Fruit fly (Drosophila melanogaster): ENCODE data around the gene CG42740.
A peak's percentile ranks its signal among the peaks of the same experiment; 100 is the strongest.

The CG42740 gene

DNA sequence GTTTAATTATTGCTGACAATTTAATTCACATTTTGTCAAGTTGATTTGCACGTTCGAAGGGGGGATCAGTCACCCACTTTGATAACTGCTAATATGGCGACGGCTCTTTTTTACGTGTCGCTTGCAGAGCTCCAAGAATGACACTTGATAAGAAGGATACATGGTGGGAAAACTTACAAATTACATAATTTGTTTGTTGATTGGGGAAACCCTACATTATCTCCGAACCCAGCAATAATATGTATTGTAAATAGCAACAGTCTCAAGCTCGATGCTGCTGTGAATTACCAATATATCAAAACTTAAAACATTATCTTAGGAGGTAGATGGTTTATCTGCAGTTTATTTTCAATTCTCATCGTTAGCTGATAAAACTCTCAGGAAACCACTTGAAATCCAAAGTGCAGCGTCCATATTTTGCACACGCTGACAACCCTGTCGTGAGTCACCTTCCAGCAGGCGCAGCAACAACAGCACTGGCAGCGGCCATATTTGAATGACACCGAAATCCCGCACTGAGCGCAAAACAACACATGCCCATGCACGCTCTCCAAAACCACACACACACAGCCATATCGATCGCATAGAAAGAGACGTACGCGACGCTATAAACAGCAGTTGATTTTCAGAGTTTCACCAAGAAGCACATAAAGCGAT is 34.4 kb downstream of the CG42740 start (continued):
- TF ChIP-seq CG18011 (GFP tag; optimal IDR thresholded peaks at IDR 0.05): peak; percentile 88
- TF ChIP-seq slou (GFP tag; optimal IDR thresholded peaks at IDR 0.05): peak; percentile 90
- TF ChIP-seq CG12391 (tag; optimal IDR thresholded peaks at IDR 0.05): peak; percentile 96
- peak; percentile 76 for TF ChIP-seq Lim3 (GFP tag; IDR thresholded peaks at IDR 0.05)
- TF ChIP-seq vfl (GFP tag; optimal IDR thresholded peaks at IDR 0.05): peak; percentile 91
- peak; percentile 97 for TF ChIP-seq shn (GFP tag; optimal IDR thresholded peaks at IDR 0.05)
- TF ChIP-seq CG3838 (GFP tag; optimal IDR thresholded peaks at IDR 0.05): peak; percentile 92
- peak; percentile 90 for TF ChIP-seq al (GFP tag; IDR thresholded peaks at IDR 0.05)
- TF ChIP-seq CG9876 (GFP tag; optimal IDR thresholded peaks at IDR 0.05): peak; percentile 95
- peak; percentile 98 for TF ChIP-seq CHES-1-like (GFP tag; optimal IDR thresholded peaks at IDR 0.05)
- TF ChIP-seq D (optimal IDR thresholded peaks at IDR 0.05): no peak
- peak; percentile 97 for TF ChIP-seq D (GFP tag; optimal IDR thresholded peaks at IDR 0.05)
- TF ChIP-seq nerfin-2 (GFP tag; IDR thresholded peaks at IDR 0.05; ENCODE audit: partially characterized antibody): no peak
- peak; percentile 82 for TF ChIP-seq chm (GFP tag; IDR thresholded peaks at IDR 0.05)
- TF ChIP-seq Dad (GFP tag; optimal IDR thresholded peaks at IDR 0.05): peak; percentile 96
- peak; percentile 96 for TF ChIP-seq eyg (GFP tag; optimal IDR thresholded peaks at IDR 0.05)
- peak; percentile 73 for TF ChIP-seq TFAM (GFP tag; optimal IDR thresholded peaks at IDR 0.05)
- peak; percentile 22 for TF ChIP-seq ash1 (GFP tag; optimal IDR thresholded peaks at IDR 0.05)
- TF ChIP-seq CG9817 (tag; optimal IDR thresholded peaks at IDR 0.05): peak; percentile 91
- TF ChIP-seq CG33557 (GFP tag; optimal IDR thresholded peaks at IDR 0.05): peak; percentile 95
- TF ChIP-seq Hr39 (optimal IDR thresholded peaks at IDR 0.05): no peak
- TF ChIP-seq bowl (GFP tag; IDR thresholded peaks at IDR 0.05): peak; percentile 80
- TF ChIP-seq CG2129 (GFP tag; IDR thresholded peaks at IDR 0.05; ENCODE audit: partially characterized antibody): no peak
- TF ChIP-seq dimm (GFP tag; IDR thresholded peaks at IDR 0.05): peak; percentile 70
- peak; percentile 73 for TF ChIP-seq kah (GFP tag; optimal IDR thresholded peaks at IDR 0.05)
- peak; percentile 99 for TF ChIP-seq CG18619 (GFP tag; optimal IDR thresholded peaks at IDR 0.05)
- peak; percentile 99 for TF ChIP-seq CG7556 (GFP tag; optimal IDR thresholded peaks at IDR 0.05)
- TF ChIP-seq ind (GFP tag; optimal IDR thresholded peaks at IDR 0.05): peak; percentile 97
- peak; percentile 95 for TF ChIP-seq CG10654 (GFP tag; optimal IDR thresholded peaks at IDR 0.05)
- TF ChIP-seq Gug (GFP tag; IDR thresholded peaks at IDR 0.05): peak; percentile 95
- TF ChIP-seq cwo (GFP tag; optimal IDR thresholded peaks at IDR 0.05): peak; percentile 94
- TF ChIP-seq Meics (GFP tag; optimal IDR thresholded peaks at IDR 0.05): peak; percentile 98
- TF ChIP-seq Med (GFP tag): peak; percentile 98
- peak; percentile 98 for TF ChIP-seq Hsf (GFP tag; optimal IDR thresholded peaks at IDR 0.05)
- TF ChIP-seq dm (GFP tag; optimal IDR thresholded peaks at IDR 0.05): peak; percentile 95
- peak; percentile 82 for TF ChIP-seq mirr (GFP tag; optimal IDR thresholded peaks at IDR 0.05)
- peak; percentile 96 for TF ChIP-seq CG1529 (GFP tag; optimal IDR thresholded peaks at IDR 0.05)
- peak; percentile 76 for TF ChIP-seq CrebB (tag; optimal IDR thresholded peaks at IDR 0.05)
- TF ChIP-seq sob (GFP tag; IDR thresholded peaks at IDR 0.05): peak; percentile 85
- TF ChIP-seq CG11085 (GFP tag; IDR thresholded peaks at IDR 0.05): peak; percentile 84
- peak; percentile 93 for TF ChIP-seq CG6689 (GFP tag; IDR thresholded peaks at IDR 0.05)
- peak; percentile 99 for TF ChIP-seq CG9727 (GFP tag; optimal IDR thresholded peaks at IDR 0.05)
- TF ChIP-seq sug (tag; optimal IDR thresholded peaks at IDR 0.05): peak; percentile 94
- TF ChIP-seq Kr (GFP tag; optimal IDR thresholded peaks at IDR 0.05): peak; percentile 70
- peak; percentile 84 for TF ChIP-seq Fer3 (tag; optimal IDR thresholded peaks at IDR 0.05)
- peak in 1 of 3 experiments; percentile 99 for TF ChIP-seq lola (GFP tag; optimal IDR thresholded peaks at IDR 0.05)
- TF ChIP-seq Ssrp (tag; optimal IDR thresholded peaks at IDR 0.05): peak; percentile 96
- peak; percentile 88 for TF ChIP-seq ttk (GFP tag; IDR thresholded peaks at IDR 0.05)
- peak; percentile 99 for TF ChIP-seq CoRest (tag; optimal IDR thresholded peaks at IDR 0.05)
- TF ChIP-seq CG6272 (GFP tag; IDR thresholded peaks at IDR 0.05): peak; percentile 85
- peak; percentile 84 for TF ChIP-seq H15 (GFP tag; IDR thresholded peaks at IDR 0.05)

Measured in whole organism, embryonic.